Fruit fly (Drosophila melanogaster) whole organism: Measurements from ENCODE around the gene CG42299.

Source experiments
- CG8478 ChIP-seq: fragments of >200 bp; optimal IDR thresholded peaks from 2 replicates; lab custom pipeline; 2018; ENCODE audit warnings: inconsistent platforms
- Dll ChIP-seq: fragments of >200 bp; optimal IDR thresholded peaks from 2 replicates; lab custom pipeline; 2017
- EcR ChIP-seq, 2 experiments: fragments of >200 bp; optimal IDR thresholded peaks; 2 replicates each; lab custom pipeline; 2017; ENCODE audit warnings: missing biosample characterization in 2 of 2, missing genetic modification characterization in 2 of 2, missing genetic modification reagents in 2 of 2
- pan ChIP-seq: fragments of >200 bp; optimal IDR thresholded peaks from 2 replicates; lab custom pipeline; 2017
- psq ChIP-seq: fragments of >200 bp; optimal IDR thresholded peaks from 2 replicates; lab custom pipeline; 2017
- usp ChIP-seq: fragments of >200 bp; optimal IDR thresholded peaks from 2 replicates; lab custom pipeline; 2017; ENCODE audit warnings: missing biosample characterization, missing genetic modification characterization, mixed read lengths

CG42299 gene

DNA sequence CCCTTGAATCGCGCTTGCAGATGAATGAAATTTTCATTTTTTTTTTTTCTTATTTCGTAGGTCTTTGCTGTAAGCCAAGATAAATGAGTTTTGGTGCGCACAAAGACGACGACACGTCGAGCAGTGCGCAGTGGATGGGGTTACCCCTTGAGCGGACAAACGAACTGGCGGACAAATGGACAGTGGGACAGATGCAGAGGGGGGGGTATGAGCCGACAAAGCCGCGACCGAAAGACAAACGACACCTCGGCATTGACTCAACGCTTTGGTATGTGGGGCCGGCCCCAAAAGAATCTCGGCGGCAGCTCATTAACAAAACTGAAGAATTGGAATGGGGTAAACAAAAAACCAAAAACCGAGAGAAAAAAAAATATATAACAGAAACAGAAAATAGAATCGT, 33.9 kb upstream of the CG42299 start:
- TF ChIP-seq EcR (GFP tag; optimal IDR thresholded peaks at IDR 0.05; lab: Kevin White, UChicago) (no peak), CG8478 (lab: Kevin White, UChicago) (no peak), pan (no peak), psq (lab: Kevin White, UChicago) (no peak), usp (GFP tag; lab: Kevin White, UChicago) (no peak), Dll (no peak)

DNA sequence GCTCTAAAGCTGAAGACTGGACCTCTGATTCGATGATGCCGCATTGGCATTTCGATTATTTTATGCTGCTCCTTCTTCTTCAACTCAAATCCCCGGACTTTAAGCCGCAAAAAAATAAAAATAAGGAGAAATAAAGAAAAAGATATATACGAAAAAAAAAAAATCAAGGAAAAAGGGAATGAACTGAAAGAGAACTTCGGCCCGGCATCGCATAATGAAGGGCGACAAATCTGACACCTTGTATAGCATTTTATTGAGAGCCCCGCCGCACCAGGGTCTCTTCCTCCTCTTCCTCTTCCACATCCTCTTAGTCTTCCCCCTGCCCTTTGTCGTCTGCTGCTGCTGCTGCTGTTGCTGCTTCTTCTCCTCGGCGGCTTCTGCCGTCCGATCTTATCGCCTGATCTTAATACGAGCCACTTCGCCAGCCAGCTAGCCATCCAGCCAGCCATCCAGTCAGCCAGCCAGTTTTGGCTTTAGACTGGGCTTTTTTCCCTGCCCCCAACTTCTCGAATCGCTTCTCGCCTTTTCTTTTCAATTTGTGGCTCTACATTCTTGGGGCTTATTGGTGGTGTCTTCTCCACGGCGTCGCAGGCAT, 33.4 kb upstream of the CG42299 start:
- no peak for TF ChIP-seq Dll
- no peak for TF ChIP-seq CG8478 (lab: Kevin White, UChicago)
- no peak for TF ChIP-seq psq (lab: Kevin White, UChicago)

dm6 chrX:15602438-15602837, 27.0 kb upstream of the CG42299 start:
- TF ChIP-seq EcR (GFP tag; optimal IDR thresholded peaks at IDR 0.05; lab: Kevin White, UChicago) (no peak), pan (no peak), CG8478 (lab: Kevin White, UChicago) (no peak), Dll (no peak), usp (GFP tag; lab: Kevin White, UChicago) (no peak), psq (lab: Kevin White, UChicago) (no peak)

dm6 chrX:15601285-15601684, 25.8 kb upstream of the CG42299 start:
- TF ChIP-seq psq (lab: Kevin White, UChicago) (no peak), CG8478 (lab: Kevin White, UChicago) (no peak)

DNA sequence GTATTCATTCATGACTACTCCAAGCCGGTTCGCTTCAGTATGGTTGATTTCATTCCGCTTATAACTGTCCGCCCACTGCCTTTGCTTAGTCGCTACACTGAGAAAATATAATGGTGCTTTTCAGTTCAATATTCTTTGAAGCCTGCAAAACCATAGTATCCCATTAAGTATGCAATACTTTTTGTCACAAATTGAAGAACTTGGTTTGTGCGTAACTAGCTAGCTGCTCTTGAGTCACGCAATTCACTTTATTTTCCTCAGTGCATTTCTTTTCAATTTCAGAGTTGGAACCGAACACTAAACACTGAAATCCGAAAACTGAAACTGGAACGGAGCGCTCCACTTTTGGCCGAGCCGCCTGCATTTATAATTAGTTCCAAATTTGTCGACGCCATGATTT, 24.2 kb upstream of the CG42299 start:
- TF ChIP-seq EcR (GFP tag; optimal IDR thresholded peaks at IDR 0.05; lab: Kevin White, UChicago) (no peak), CG8478 (lab: Kevin White, UChicago) (no peak), usp (GFP tag; lab: Kevin White, UChicago) (no peak), psq (lab: Kevin White, UChicago) (no peak), Dll (no peak), pan (no peak)

DNA sequence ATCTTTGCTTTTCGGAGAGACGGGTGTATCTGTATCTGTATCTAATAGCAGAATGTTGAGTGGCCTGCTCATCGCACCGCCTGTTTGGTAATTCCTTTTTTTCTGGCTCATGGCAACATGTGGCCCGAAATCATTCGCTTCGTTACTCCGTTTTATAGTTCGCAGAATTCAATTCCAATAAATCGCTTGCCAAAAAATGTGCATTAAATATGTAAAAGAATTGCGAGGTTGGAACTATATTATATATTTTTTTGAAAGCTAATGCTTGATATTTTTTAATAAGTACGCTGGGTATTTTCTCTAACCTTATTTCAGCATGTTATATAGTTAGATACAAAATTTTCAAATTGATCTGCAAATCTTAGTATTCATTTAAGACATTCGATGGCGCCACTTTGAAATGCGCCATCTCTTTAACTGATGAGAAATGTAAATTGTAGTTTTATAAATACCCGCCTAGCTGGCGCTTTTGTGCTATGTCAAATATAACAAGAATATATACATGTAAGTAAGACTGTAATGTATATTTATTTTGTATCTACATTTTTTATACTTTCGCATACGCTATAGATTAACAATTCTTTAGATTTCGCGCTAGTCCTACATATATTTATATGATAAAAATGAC, 18.9 kb upstream of the CG42299 start:
- TF ChIP-seq EcR (GFP tag; optimal IDR thresholded peaks at IDR 0.05; lab: Kevin White, UChicago) (no peak), CG8478 (lab: Kevin White, UChicago) (no peak), Dll (no peak), psq (lab: Kevin White, UChicago) (no peak), pan (no peak), usp (GFP tag; lab: Kevin White, UChicago) (no peak)

DNA sequence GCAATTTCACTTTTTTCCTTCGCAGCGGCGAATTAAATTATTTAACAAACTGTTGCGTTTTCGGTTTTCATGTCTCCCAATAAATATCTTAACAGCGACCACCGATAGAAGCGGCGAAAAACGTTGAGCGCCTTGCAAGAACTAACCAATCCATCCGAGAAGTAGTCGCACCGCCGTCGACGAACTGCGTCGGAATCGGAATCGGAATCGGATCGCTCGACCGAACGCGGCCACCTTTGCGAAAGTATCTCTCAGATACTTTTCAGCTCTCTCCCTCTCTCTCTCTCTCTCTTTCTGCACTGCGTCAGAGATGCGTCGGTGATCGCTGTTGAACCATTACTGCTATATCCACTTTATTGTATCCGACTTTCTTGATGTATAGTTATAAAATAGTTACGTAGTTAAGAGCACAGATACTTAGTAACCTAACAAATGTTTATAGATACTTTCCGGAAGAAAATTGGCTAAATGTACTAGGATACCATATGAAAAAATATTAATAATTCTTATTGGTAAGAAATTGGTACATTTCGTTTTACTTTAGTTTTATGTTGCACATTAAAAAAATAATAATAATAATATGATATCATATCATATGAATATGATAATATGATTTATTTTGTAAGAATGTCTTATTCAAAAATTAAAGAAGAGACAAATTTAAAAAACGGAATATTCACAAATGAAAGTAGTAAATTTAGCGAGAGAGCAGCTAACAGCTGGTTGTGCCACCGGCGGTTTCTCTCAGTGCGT, 18.2 kb upstream of the CG42299 start, which contains the start of gene Chsy:
Gene Chsy, minus strand, starts transcription at position 58 of the 753 bp plus-strand sequence.
- TF ChIP-seq EcR (GFP tag; optimal IDR thresholded peaks at IDR 0.05; lab: Kevin White, UChicago) (no peak), pan (no peak), Dll (no peak), psq (lab: Kevin White, UChicago) (no peak), usp (GFP tag; lab: Kevin White, UChicago) (no peak), CG8478 (lab: Kevin White, UChicago) (no peak)

dm6 chrX:15592822-15593476, 17.5 kb upstream of the CG42299 start:
- TF ChIP-seq EcR (GFP tag; optimal IDR thresholded peaks at IDR 0.05; lab: Kevin White, UChicago) (no peak), Dll (peak; percentile 31), psq (lab: Kevin White, UChicago) (no peak)

dm6 chrX:15591721-15592491, 16.4 kb upstream of the CG42299 start:
- TF ChIP-seq Dll (no peak), pan (no peak), usp (GFP tag; lab: Kevin White, UChicago) (no peak), psq (lab: Kevin White, UChicago) (no peak), EcR (GFP tag; optimal IDR thresholded peaks at IDR 0.05; lab: Kevin White, UChicago) (no peak), CG8478 (lab: Kevin White, UChicago) (no peak)

DNA sequence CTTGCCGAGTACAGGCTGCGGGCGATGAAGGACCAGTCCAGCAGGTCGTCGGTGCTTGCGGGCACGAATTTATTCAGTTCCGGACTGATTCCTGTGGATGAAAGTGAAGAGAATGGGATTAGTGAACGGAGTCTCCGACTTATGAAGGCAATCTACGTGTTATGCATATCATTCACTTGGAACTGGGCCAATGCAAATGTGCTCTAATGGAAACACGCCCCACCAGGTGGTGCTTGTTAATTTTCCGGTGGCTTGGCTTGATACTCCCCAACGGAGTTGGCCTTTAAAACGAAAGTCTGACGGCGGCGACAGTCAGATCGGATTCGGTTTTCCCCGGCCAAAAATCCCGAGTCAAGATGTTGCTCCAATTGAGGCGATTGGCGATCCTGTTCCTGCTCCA, 11.9 kb upstream of the CG42299 start, which contains the start of gene Alp11:
Gene Alp11, plus strand, starts transcription at position 301 of the 400 bp plus-strand sequence.
- TF ChIP-seq EcR (GFP tag; optimal IDR thresholded peaks at IDR 0.05; lab: Kevin White, UChicago), result no peak
- no peak for TF ChIP-seq psq (lab: Kevin White, UChicago)
- no peak for TF ChIP-seq CG8478 (lab: Kevin White, UChicago)
- TF ChIP-seq Dll, result no peak
- TF ChIP-seq usp (GFP tag; lab: Kevin White, UChicago), result no peak
- TF ChIP-seq pan, result no peak

DNA sequence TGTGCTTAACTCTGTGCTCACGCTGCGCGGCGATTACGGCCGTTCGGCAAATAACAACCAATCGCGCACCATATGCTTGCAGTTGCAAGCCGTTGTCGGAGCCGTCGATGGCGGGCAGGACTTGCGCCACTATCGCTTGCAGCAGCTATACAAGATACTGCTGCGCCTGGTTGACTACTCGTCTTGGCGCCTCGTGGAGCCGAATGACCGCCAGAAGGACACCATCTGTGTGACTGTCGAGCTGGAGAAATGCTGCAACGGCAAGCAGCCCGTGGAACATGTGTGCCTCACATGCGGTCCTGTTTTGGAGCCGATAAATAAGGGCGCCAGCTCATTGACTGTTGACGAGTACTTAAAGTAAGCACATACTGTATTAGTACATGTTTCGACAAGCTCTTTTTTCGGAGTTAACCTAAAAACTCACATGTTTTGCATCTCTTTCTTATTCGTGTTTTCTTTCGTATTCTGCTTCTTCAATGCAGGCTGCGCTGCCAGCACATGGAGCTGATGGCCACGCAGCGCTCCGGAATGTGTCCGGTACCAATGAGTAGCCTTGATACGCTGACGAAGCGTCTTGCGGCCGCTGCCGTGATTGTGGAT, 8.5 kb upstream of the CG42299 start:
- TF ChIP-seq EcR (GFP tag; optimal IDR thresholded peaks at IDR 0.05; lab: Kevin White, UChicago), result no peak
- no peak for TF ChIP-seq pan
- no peak for TF ChIP-seq Dll
- no peak for TF ChIP-seq CG8478 (lab: Kevin White, UChicago)
- TF ChIP-seq usp (GFP tag; lab: Kevin White, UChicago), result no peak
- no peak for TF ChIP-seq psq (lab: Kevin White, UChicago)
